Worm (Caenorhabditis elegans): ENCODE measurements around the gene mboa-1.

Gene mboa-1

ce11 chrX:16072595-16072994 lies 42.0 kb downstream of the mboa-1 start, which contains the start of gene col-187:
col-187 (plus strand) TSS chrX:16072895.
- TF ChIP-seq nhr-11 (tag; optimal IDR thresholded peaks at IDR 0.05) = no peak
- no peak for TF ChIP-seq hlh-15 (tag; optimal IDR thresholded peaks at IDR 0.05)
- no peak for TF ChIP-seq pat-9 (tag; optimal IDR thresholded peaks at IDR 0.05)
- no peak for TF ChIP-seq sox-2 (GFP tag; IDR thresholded peaks at IDR 0.05)
- TF ChIP-seq ceh-48 (tag; optimal IDR thresholded peaks at IDR 0.05) = no peak
- no peak for TF ChIP-seq nhr-232 (tag; optimal IDR thresholded peaks at IDR 0.05)
- TF ChIP-seq dve-1 (tag; optimal IDR thresholded peaks at IDR 0.05) = no peak
- no peak for TF ChIP-seq syd-9 (tag; optimal IDR thresholded peaks at IDR 0.05)

- no peak for TF ChIP-seq T23F11.4 (GFP tag; optimal IDR thresholded peaks at IDR 0.05)
- no peak for TF ChIP-seq pha-4 (tag; optimal IDR thresholded peaks at IDR 0.05)
- no peak for TF ChIP-seq ttx-3 (tag; optimal IDR thresholded peaks at IDR 0.05)
- TF ChIP-seq madf-2 (tag; optimal IDR thresholded peaks at IDR 0.05) = no peak
- no peak for TF ChIP-seq ceh-24 (tag; optimal IDR thresholded peaks at IDR 0.05)
- no peak for TF ChIP-seq hlh-13 (GFP tag; optimal IDR thresholded peaks at IDR 0.05)
- no peak for TF ChIP-seq fkh-10 (GFP tag; optimal IDR thresholded peaks at IDR 0.05)
- TF ChIP-seq hlh-6 (tag; optimal IDR thresholded peaks at IDR 0.05) = no peak
- TF ChIP-seq hlh-15 (tag; optimal IDR thresholded peaks at IDR 0.05) = no peak
These were observed 45.9 kb downstream of the mboa-1 start, which contains the start of gene C30F2.4 for ce11 chrX:16076470-16076869. C30F2.4 (minus strand) TSS chrX:16076570.

ce11 chrX:16078695-16079094 lies 48.1 kb downstream of the mboa-1 start:
- TF ChIP-seq pax-1 (tag; optimal IDR thresholded peaks at IDR 0.05) (no peak), F13H6.1 (tag; optimal IDR thresholded peaks at IDR 0.05) (no peak), fax-1 (tag; optimal IDR thresholded peaks at IDR 0.05) (no peak), pqm-1 (tag; optimal IDR thresholded peaks at IDR 0.05) (no peak), ceh-19 (GFP tag; optimal IDR thresholded peaks at IDR 0.05) (no peak), ceh-45 (GFP tag; IDR thresholded peaks at IDR 0.05) (no peak), ceh-24 (tag; optimal IDR thresholded peaks at IDR 0.05) (no peak), T23F11.4 (GFP tag; optimal IDR thresholded peaks at IDR 0.05) (no peak), pat-9 (tag; optimal IDR thresholded peaks at IDR 0.05) (no peak)

- TF ChIP-seq rnt-1 (tag; optimal IDR thresholded peaks at IDR 0.05) (no peak), pax-1 (tag; optimal IDR thresholded peaks at IDR 0.05) (no peak), hlh-8 (tag; optimal IDR thresholded peaks at IDR 0.05) (no peak), unc-55 (GFP tag; optimal IDR thresholded peaks at IDR 0.05) (no peak), ceh-14 (tag; optimal IDR thresholded peaks at IDR 0.05) (no peak), ref-2 (tag; optimal IDR thresholded peaks at IDR 0.05) (no peak), elt-2 (tag; optimal IDR thresholded peaks at IDR 0.05) (no peak), ceh-22 (tag; optimal IDR thresholded peaks at IDR 0.05) (no peak), ceh-6 (GFP tag; optimal IDR thresholded peaks at IDR 0.05) (no peak), ceh-34 (tag; optimal IDR thresholded peaks at IDR 0.05) (no peak), K02D7.2 (tag; optimal IDR thresholded peaks at IDR 0.05) (no peak)
These were observed 51.4 kb downstream of the mboa-1 start, which contains the start of gene idpp-14 for ce11 chrX:16082024-16082423. idpp-14 (plus strand) TSS chrX:16082347.
